Fruit fly (Drosophila melanogaster): ENCODE measurements around the gene Teh4.

The Teh4 gene

DNA sequence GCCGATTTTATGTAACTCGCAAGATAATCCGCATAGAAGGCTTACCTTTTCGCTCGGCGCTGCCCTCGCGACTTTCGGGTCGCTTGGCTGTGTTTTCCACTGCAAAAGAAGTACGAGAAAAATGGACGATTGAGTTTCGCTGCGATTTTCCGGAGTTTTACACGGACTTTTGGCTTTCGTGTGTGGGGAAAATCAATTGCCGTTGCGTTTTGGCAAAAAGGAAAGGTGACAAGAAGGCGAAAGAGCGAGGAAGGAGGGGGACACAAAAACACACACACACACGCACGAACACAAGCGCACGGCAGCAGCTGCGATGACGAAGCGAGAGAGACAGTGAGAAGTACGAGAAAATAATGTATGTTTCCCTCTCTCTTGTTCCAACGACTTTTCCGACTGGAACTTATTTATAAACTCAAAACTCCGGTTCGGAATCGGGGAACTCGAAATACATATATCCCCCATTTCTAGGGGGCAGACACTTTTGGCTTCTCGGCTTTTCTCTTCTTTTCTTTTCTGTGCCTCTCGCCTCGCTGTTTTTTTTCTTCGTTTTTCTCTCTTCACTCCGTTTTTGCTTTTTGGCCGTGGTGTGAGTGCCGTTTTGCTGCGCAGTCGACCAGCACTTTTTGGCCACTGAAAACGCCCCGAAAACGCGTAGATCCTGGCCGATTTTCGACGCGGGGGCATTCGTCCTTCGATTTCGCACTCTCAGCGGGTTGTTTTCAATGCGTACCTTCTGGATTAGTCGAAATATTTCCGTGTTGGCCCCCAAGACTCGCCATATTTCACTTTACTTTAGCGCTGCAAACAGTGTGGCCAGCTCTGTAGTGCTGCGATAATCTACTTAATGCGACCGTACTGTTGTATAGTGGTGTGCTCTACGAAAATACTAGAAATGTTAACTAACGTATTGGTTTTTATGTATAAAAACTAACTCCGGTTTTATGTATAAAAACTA lies 44.1 kb downstream of the Teh4 start, which contains the start of gene ens (continued):
- TF ChIP-seq CG7372 (GFP tag; IDR thresholded peaks at IDR 0.05): no peak
- no peak for TF ChIP-seq CG10147 (GFP tag; optimal IDR thresholded peaks at IDR 0.05)
- no peak for TF ChIP-seq CG17361 (GFP tag; IDR thresholded peaks at IDR 0.05)
- no peak for TF ChIP-seq CG3065 (GFP tag; optimal IDR thresholded peaks at IDR 0.05)
- TF ChIP-seq mam (GFP tag; optimal IDR thresholded peaks at IDR 0.05): no peak
- peak; percentile 36 for TF ChIP-seq sug (tag; optimal IDR thresholded peaks at IDR 0.05)
- peak; percentile 37 for TF ChIP-seq kay (GFP tag; optimal IDR thresholded peaks at IDR 0.05)
- no peak for TF ChIP-seq HLH54F (GFP tag; optimal IDR thresholded peaks at IDR 0.05)

DNA sequence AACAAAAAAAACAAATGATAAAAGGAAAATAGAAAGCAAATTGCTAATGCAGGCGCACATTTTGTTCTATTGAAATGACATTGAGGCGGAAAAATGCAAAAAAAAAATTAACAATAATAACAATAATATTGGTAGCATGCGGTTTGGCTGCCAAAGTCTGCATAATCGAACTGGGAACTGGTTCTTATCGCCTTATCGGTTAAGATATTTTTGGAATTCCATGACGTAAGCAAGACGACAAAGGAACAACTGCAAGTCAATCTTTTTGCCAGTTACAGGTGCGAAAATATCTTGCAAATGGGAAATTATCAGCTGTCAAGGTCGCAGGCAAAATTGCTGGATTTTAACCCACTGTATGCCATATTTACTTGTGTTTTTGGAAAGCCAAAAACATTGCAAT lies 45.5 kb downstream of the Teh4 start:
- TF ChIP-seq Fer2 (tag; optimal IDR thresholded peaks at IDR 0.05): no peak
- peak; percentile 59 for TF ChIP-seq sd (tag; optimal IDR thresholded peaks at IDR 0.05)

DNA sequence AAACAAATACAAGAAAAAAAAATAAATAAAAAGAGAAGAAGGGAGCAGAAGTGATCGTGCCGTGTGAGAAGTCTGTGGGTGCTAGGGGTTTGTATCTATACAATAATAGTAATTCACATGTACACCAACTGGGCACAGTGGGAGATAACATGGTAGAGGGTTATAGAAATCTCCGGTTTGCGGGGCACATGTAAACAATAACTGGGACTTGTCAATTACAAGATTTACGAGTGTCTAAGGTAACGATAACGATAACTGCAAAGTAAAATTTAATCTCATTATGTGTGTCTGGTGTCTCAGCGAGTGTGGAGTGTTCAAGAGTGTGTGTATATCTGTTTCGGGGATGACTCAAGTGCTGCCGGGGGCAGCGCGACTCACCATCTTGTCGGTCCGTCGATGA lies 47.3 kb downstream of the Teh4 start:
- TF ChIP-seq chn (GFP tag; optimal IDR thresholded peaks at IDR 0.05): no peak
- no peak for TF ChIP-seq slp2 (GFP tag; optimal IDR thresholded peaks at IDR 0.05)
- TF ChIP-seq CG31441 (GFP tag; IDR thresholded peaks at IDR 0.05): no peak
- TF ChIP-seq CG34376 (GFP tag; optimal IDR thresholded peaks at IDR 0.05): peak; percentile 42
- TF ChIP-seq CG10543 (GFP tag; optimal IDR thresholded peaks at IDR 0.05): peak; percentile 14
- 0 out of 3 replicates have a peak, but pooled peaks have one; percentile 14 for TF ChIP-seq CG16813 (GFP tag; IDR thresholded peaks at IDR 0.05; ENCODE audit: partially characterized antibody)
- TF ChIP-seq CG18011 (GFP tag; optimal IDR thresholded peaks at IDR 0.05): no peak
- peak; percentile 3 for TF ChIP-seq cwo (GFP tag; optimal IDR thresholded peaks at IDR 0.05)
- peak; percentile 64 for TF ChIP-seq caup (GFP tag; optimal IDR thresholded peaks at IDR 0.05; ENCODE audit: severe bottlenecking)
- TF ChIP-seq Dbx (GFP tag; IDR thresholded peaks at IDR 0.05): no peak
- peak; percentile 82 for TF ChIP-seq mirr (GFP tag; optimal IDR thresholded peaks at IDR 0.05)
- TF ChIP-seq Dip3 (GFP tag; optimal IDR thresholded peaks at IDR 0.05): no peak
- peak; percentile 89 for TF ChIP-seq exex (tag; optimal IDR thresholded peaks at IDR 0.05)
- TF ChIP-seq D19A (tag; optimal IDR thresholded peaks at IDR 0.05): no peak
- TF ChIP-seq CG8290 (GFP tag; optimal IDR thresholded peaks at IDR 0.05): no peak
- TF ChIP-seq CG8290 (tag; optimal IDR thresholded peaks at IDR 0.05): no peak
- TF ChIP-seq da (GFP tag; optimal IDR thresholded peaks at IDR 0.05): no peak
- TF ChIP-seq sug (tag; optimal IDR thresholded peaks at IDR 0.05): peak; percentile 39
- TF ChIP-seq aop (GFP tag; IDR thresholded peaks at IDR 0.05): no peak
- no peak for TF ChIP-seq en (GFP tag; optimal IDR thresholded peaks at IDR 0.05)
- no peak for TF ChIP-seq fd64A (GFP tag; optimal IDR thresholded peaks at IDR 0.05)
- TF ChIP-seq cg (GFP tag; optimal IDR thresholded peaks at IDR 0.05): peak; percentile 11
- TF ChIP-seq grn (GFP tag; optimal IDR thresholded peaks at IDR 0.05): peak; percentile 45
- TF ChIP-seq CG2199 (GFP tag; IDR thresholded peaks at IDR 0.05): no peak

DNA sequence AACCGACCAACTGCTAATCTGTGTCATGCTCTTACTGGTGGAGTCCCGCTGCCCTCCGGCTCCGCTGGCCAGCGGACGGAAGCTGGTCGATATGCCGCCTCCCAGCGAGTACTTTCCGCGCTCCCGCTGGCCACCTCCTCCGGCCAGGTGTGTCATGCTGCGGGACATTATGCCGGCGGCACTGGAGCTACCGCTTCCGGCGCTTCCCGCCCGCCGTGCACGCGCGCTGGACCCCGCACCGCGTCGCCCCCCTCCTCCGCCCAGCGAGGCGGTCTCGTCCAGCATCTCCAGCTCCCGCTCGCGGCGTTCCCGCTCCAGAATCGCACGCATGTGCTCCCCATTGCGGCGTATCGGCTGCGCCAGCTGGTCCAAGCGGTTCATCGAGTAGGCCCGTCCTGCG lies 49.5 kb downstream of the Teh4 start:
- TF ChIP-seq Poxn (GFP tag; IDR thresholded peaks at IDR 0.05) (0 out of 2 replicates have a peak, but pooled peaks have one; percentile 4), Meics (GFP tag; optimal IDR thresholded peaks at IDR 0.05) (no peak), Med (GFP tag) (peak; percentile 14), CG7372 (GFP tag; IDR thresholded peaks at IDR 0.05) (no peak), CG9437 (GFP tag; optimal IDR thresholded peaks at IDR 0.05) (no peak), slbo (GFP tag; IDR thresholded peaks at IDR 0.05) (peak; percentile 31; the same call in 1 of the 2 replicates), Fer2 (tag; optimal IDR thresholded peaks at IDR 0.05) (no peak), sim (GFP tag; IDR thresholded peaks at IDR 0.05) (no peak), wdn (GFP tag; IDR thresholded peaks at IDR 0.05) (0 out of 2 replicates have a peak, but pooled peaks have one; percentile 5), Dfd (GFP tag; optimal IDR thresholded peaks at IDR 0.05) (no peak), CG18764 (GFP tag; optimal IDR thresholded peaks at IDR 0.05) (no peak), CG7839 (tag; optimal IDR thresholded peaks at IDR 0.05) (no peak), Hr39 (optimal IDR thresholded peaks at IDR 0.05) (peak; percentile 52)

Data from whole organism, embryonic.